Worm (Caenorhabditis elegans) whole organism, midembryonic: ENCODE results near the gene Y54G9A.5.

Experiments used
- T22C8.4 ChIP-seq: fragments of 200-800 bp; sonication (Bioruptor generic); IDR thresholded peaks from 2 replicates; pipeline ENCODE4 v1.3.6; 2022; ENCODE audit warnings: missing genetic modification characterization, missing compliant biosample characterization
- cog-1 ChIP-seq: sonication (generic microtip); optimal IDR thresholded peaks from 2 replicates; lab custom pipeline; 2016; ENCODE audit warnings: missing genetic modification characterization, missing compliant biosample characterization
- flt-1 ChIP-seq: fragments of 200-800 bp; sonication (Bioruptor generic); IDR thresholded peaks from 2 replicates; pipeline ENCODE4 v1.3.6; 2022; ENCODE audit warnings: missing genetic modification characterization, missing compliant biosample characterization
- ref-1 ChIP-seq: fragments of 200-800 bp; sonication (Bioruptor generic); conservative IDR thresholded peaks from 2 replicates; pipeline ENCODE4 v1.3.6; 2022; ENCODE audit warnings: missing genetic modification reagents, missing genetic modification characterization, missing compliant biosample characterization
- tab-1 ChIP-seq: fragments of 200-800 bp; sonication (Bioruptor generic); IDR thresholded peaks from 2 replicates; pipeline ENCODE4 v1.3.6; 2022; ENCODE audit warnings: missing genetic modification characterization, missing compliant biosample characterization
- ztf-23 ChIP-seq: fragments of 200-800 bp; sonication (Bioruptor generic); IDR thresholded peaks from 2 replicates; pipeline ENCODE4 v1.3.6; 2022; ENCODE audit warnings: missing genetic modification reagents, missing genetic modification characterization, missing compliant biosample characterization

DNA sequence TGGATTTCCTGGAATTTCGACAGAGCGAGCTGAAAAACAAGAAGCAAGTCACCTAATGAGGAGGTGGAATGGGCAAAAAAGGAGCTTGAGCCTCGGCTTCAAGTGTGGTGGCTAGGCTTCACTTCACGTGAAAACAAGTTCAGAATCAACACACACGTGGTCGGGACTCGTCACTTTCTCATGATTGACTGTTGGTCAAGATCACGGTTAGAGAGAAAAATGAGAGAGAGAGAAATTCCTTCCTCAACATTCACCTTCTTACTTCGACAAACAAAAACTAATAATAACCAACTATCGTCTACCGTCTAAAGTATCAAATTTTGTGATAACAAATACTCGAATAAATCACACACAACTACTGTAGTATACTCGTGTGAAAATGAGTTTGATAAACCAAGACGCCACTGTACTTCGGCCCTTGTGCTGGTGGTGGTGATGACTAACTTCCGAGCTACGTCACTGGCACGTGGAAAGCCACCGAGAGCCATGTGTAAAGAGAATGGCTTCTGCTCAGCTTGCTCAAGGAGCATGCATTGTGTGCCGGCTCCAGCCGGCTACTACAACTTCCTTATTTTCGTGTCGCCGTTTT, 49.1 kb upstream of the Y54G9A.5 start:
- TF ChIP-seq tab-1 (GFP tag; lab: Robert Waterston, UW) (no peak), cog-1 (tag; lab: Kevin White, UChicago) (no peak), ztf-23 (GFP tag; lab: Robert Waterston, UW) (no peak), ref-1 (GFP tag; lab: Robert Waterston, UW) (no peak), T22C8.4 (GFP tag; lab: Robert Waterston, UW) (no peak), flt-1 (GFP tag; lab: Robert Waterston, UW) (no peak)
